Worm (Caenorhabditis elegans) whole organism, early embryonic: ENCODE results near the gene T26H5.10.

Source experiments
- F13C5.2 ChIP-seq: sonication (generic microtip); optimal IDR thresholded peaks from 2 replicates; lab custom pipeline; 2017; ENCODE audit warnings: mild to moderate bottlenecking, missing genetic modification characterization, inconsistent platforms, missing compliant biosample characterization
- aly-1 ChIP-seq: sonication (generic microtip); optimal IDR thresholded peaks from 2 replicates; lab custom pipeline; 2016; ENCODE audit warnings: missing genetic modification characterization, missing compliant biosample characterization
- ama-1 ChIP-seq: fragments of 150-350 bp; optimal IDR thresholded peaks from 2 replicates; lab custom pipeline; 2014
- ceh-13 ChIP-seq: fragments of 200-800 bp; sonication (Bioruptor generic); optimal IDR thresholded peaks from 2 replicates; lab custom pipeline; 2018; ENCODE audit warnings: mild to moderate bottlenecking, missing genetic modification characterization, missing compliant biosample characterization
- ceh-36 ChIP-seq: sonication (generic microtip); optimal IDR thresholded peaks from 2 replicates; lab custom pipeline; 2016; ENCODE audit warnings: missing genetic modification characterization, inconsistent platforms, missing compliant biosample characterization
- hnd-1 ChIP-seq: sonication (generic microtip); optimal IDR thresholded peaks from 2 replicates; lab custom pipeline; 2016; ENCODE audit warnings: missing genetic modification characterization, missing compliant biosample characterization
- pes-1 ChIP-seq: fragments of 200-800 bp; sonication (Bioruptor generic); IDR thresholded peaks from 2 replicates; pipeline ENCODE4 v1.3.6; 2022; ENCODE audit warnings: missing genetic modification reagents, missing genetic modification characterization, missing compliant biosample characterization
- scrt-1 ChIP-seq: fragments of 200-800 bp; sonication (Bioruptor generic); IDR thresholded peaks from 2 replicates; pipeline ENCODE4 v1.3.6; 2022; ENCODE audit warnings: missing genetic modification characterization, missing compliant biosample characterization
- sea-1 ChIP-seq: fragments of 200-800 bp; sonication (Bioruptor generic); conservative IDR thresholded peaks from 2 replicates; pipeline ENCODE4 v1.3.6; 2022; ENCODE audit warnings: missing genetic modification characterization, missing compliant biosample characterization
- tbx-11 ChIP-seq: fragments of 200-800 bp; sonication (Bioruptor generic); IDR thresholded peaks from 2 replicates; pipeline ENCODE4 v1.3.6; 2022; ENCODE audit warnings: missing genetic modification characterization, missing compliant biosample characterization
- tra-4 ChIP-seq: sonication (generic microtip); optimal IDR thresholded peaks from 2 replicates; lab custom pipeline; 2017; ENCODE audit warnings: missing genetic modification characterization, missing compliant biosample characterization

DNA sequence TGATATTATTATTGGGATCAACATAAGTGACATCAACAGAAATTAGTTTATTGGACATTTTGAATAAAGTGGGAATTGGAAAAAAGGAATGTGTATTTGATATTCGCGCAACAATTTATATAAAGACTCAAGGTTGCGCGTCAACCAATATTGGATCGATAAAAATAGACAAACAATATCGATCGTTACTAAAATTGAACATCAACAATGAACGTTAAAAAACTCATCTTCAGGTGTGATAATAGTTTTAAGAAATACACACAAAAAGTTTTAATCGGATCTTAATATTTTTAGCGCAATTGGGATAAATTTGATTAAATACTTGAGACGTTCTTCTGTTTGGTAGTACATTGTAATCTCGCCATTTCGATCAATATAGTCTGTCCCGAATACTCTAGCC lies 20.0 kb downstream of the T26H5.10 start, which contains the start of gene fbxa-104:
- TF ChIP-seq pes-1 (GFP tag; lab: Robert Waterston, UW): no peak
- no peak for TF ChIP-seq ceh-36 (tag; lab: Kevin White, UChicago)
- no peak for TF ChIP-seq ama-1 (lab: Kevin White, UChicago)
- TF ChIP-seq tra-4 (tag; lab: Kevin White, UChicago): no peak
- TF ChIP-seq sea-1 (GFP tag; lab: Robert Waterston, UW): no peak
- TF ChIP-seq aly-1 (tag; lab: Kevin White, UChicago): no peak
- no peak for TF ChIP-seq tbx-11 (GFP tag; lab: Robert Waterston, UW)
- no peak for TF ChIP-seq scrt-1
- no peak for TF ChIP-seq hnd-1
- TF ChIP-seq ceh-13 (GFP tag; lab: Kevin White, UChicago): no peak
- TF ChIP-seq F13C5.2 (tag; lab: Kevin White, UChicago): no peak
